Fruit fly (Drosophila melanogaster) whole organism, embryonic: ENCODE results near the gene Cat.

Experiments used
- Aef1 ChIP-seq: fragments of 200-800 bp; sonication (Bioruptor generic); IDR thresholded peaks from 3 replicates; pipeline ENCODE4 v1.3.6; 2022; ENCODE audit warnings: missing biosample characterization, missing genetic modification characterization
- Atf3 ChIP-seq: fragments of 200-800 bp; sonication (Bioruptor generic); optimal IDR thresholded peaks from 3 replicates; lab custom pipeline; 2016; ENCODE audit warnings: missing biosample characterization, missing genetic modification characterization
- CG10267 ChIP-seq: fragments of 200-800 bp; sonication (Bioruptor generic); optimal IDR thresholded peaks from 2 replicates; lab custom pipeline; 2018; ENCODE audit warnings: missing biosample characterization, mild to moderate bottlenecking, missing genetic modification characterization, moderate library complexity
- CG11504 ChIP-seq: fragments of 200-800 bp; sonication (Bioruptor generic); optimal IDR thresholded peaks from 3 replicates; lab custom pipeline; 2019; ENCODE audit warnings: missing biosample characterization, mild to moderate bottlenecking, missing genetic modification characterization, moderate library complexity
- CG11560 ChIP-seq: fragments of 200-800 bp; sonication (Bioruptor generic); IDR thresholded peaks from 3 replicates; pipeline ENCODE4 v1.3.6; 2022; ENCODE audit warnings: missing biosample characterization, missing genetic modification characterization
- CG12391 ChIP-seq: fragments of 200-800 bp; sonication (Bioruptor generic); optimal IDR thresholded peaks from 3 replicates; lab custom pipeline; 2018; ENCODE audit warnings: missing biosample characterization, mild to moderate bottlenecking, missing genetic modification characterization, moderate library complexity
- CG13424 ChIP-seq: fragments of 200-800 bp; sonication (Bioruptor generic); optimal IDR thresholded peaks from 2 replicates; lab custom pipeline; 2019; ENCODE audit warnings: missing biosample characterization, mild to moderate bottlenecking, missing genetic modification characterization, moderate library complexity
- CG14667 ChIP-seq: fragments of 200-800 bp; sonication (Bioruptor generic); IDR thresholded peaks from 2 replicates; pipeline ENCODE4 v1.3.6; 2022; ENCODE audit warnings: missing biosample characterization, missing genetic modification characterization
- CG16863 ChIP-seq: fragments of 200-800 bp; sonication (Bioruptor generic); optimal IDR thresholded peaks from 3 replicates; lab custom pipeline; 2016; ENCODE audit warnings: missing biosample characterization, missing genetic modification characterization
- CG18262 ChIP-seq: fragments of 200-800 bp; optimal IDR thresholded peaks from 3 replicates; lab custom pipeline; 2019; ENCODE audit warnings: missing biosample characterization, mild to moderate bottlenecking, missing genetic modification characterization, moderate library complexity
- CG30403 ChIP-seq: fragments of 200-800 bp; sonication (Bioruptor generic); optimal IDR thresholded peaks from 3 replicates; lab custom pipeline; 2016; ENCODE audit warnings: missing biosample characterization, missing genetic modification characterization
- CG31441 ChIP-seq: fragments of 200-800 bp; sonication (Bioruptor generic); IDR thresholded peaks from 2 replicates; pipeline ENCODE4 v1.3.6; 2022; ENCODE audit warnings: missing biosample characterization, missing genetic modification characterization
- CG3163 ChIP-seq: fragments of 200-800 bp; sonication (Bioruptor generic); optimal IDR thresholded peaks from 3 replicates; lab custom pipeline; 2016; ENCODE audit warnings: missing biosample characterization, missing genetic modification characterization
- CG3407 ChIP-seq: fragments of 200-800 bp; sonication (Bioruptor generic); optimal IDR thresholded peaks from 2 replicates; lab custom pipeline; 2018; ENCODE audit warnings: missing biosample characterization, mild to moderate bottlenecking, missing genetic modification characterization
- CG34224 ChIP-seq: fragments of 200-800 bp; sonication (Bioruptor generic); IDR thresholded peaks from 3 replicates; pipeline ENCODE4 v1.3.6; 2022; ENCODE audit warnings: missing biosample characterization, missing genetic modification characterization; ENCODE audit not compliant: partially characterized antibody
- CG4404 ChIP-seq: fragments of 200-800 bp; sonication (Bioruptor generic); IDR thresholded peaks from 2 replicates; pipeline ENCODE4 v1.3.6; 2022; ENCODE audit warnings: missing biosample characterization, missing genetic modification characterization
- CG4424 ChIP-seq: fragments of 200-800 bp; sonication (Bioruptor generic); optimal IDR thresholded peaks from 3 replicates; lab custom pipeline; 2016; ENCODE audit warnings: missing biosample characterization, missing genetic modification characterization
- CG4617 ChIP-seq: fragments of 200-800 bp; sonication (Bioruptor generic); optimal IDR thresholded peaks from 3 replicates; lab custom pipeline; 2016; ENCODE audit warnings: missing biosample characterization, missing genetic modification characterization, borderline replicate concordance
- CG6254 ChIP-seq: fragments of 200-800 bp; sonication (Bioruptor generic); optimal IDR thresholded peaks from 3 replicates; lab custom pipeline; 2017; ENCODE audit warnings: mild to moderate bottlenecking, missing biosample characterization, missing genetic modification reagents, missing genetic modification characterization
- CG6272 ChIP-seq: fragments of 200-800 bp; sonication (Bioruptor generic); IDR thresholded peaks from 2 replicates; pipeline ENCODE4 v1.3.6; 2022; ENCODE audit warnings: missing biosample characterization, missing genetic modification characterization
- CG6689 ChIP-seq: fragments of 200-800 bp; sonication (Bioruptor generic); IDR thresholded peaks from 2 replicates; pipeline ENCODE4 v1.3.6; 2022; ENCODE audit warnings: missing biosample characterization, missing genetic modification characterization
- CG7556 ChIP-seq: fragments of 200-800 bp; sonication (Bioruptor generic); optimal IDR thresholded peaks from 2 replicates; lab custom pipeline; 2017; ENCODE audit warnings: missing biosample characterization, mild to moderate bottlenecking, missing genetic modification characterization
- CG8924 ChIP-seq: fragments of 200-800 bp; optimal IDR thresholded peaks from 3 replicates; lab custom pipeline; 2019; ENCODE audit warnings: missing biosample characterization, mild to moderate bottlenecking, missing genetic modification characterization, moderate library complexity
- CG8944 ChIP-seq: fragments of 200-800 bp; sonication (Bioruptor generic); optimal IDR thresholded peaks from 3 replicates; lab custom pipeline; 2016; ENCODE audit warnings: missing biosample characterization, missing genetic modification characterization
- CG9932 ChIP-seq: fragments of 200-800 bp; sonication (Bioruptor generic); IDR thresholded peaks from 2 replicates; pipeline ENCODE4 v1.3.6; 2022; ENCODE audit warnings: missing biosample characterization, missing genetic modification characterization
- CkIIα-i1 ChIP-seq: fragments of 200-800 bp; sonication (Bioruptor generic); IDR thresholded peaks from 2 replicates; pipeline ENCODE4 v1.3.6; 2022; ENCODE audit warnings: missing biosample characterization, missing genetic modification characterization
- D ChIP-seq, 2 experiments: fragments of 200-800 bp in 1 of 2; fragments of >200 bp in 1 of 2; sonication (Bioruptor generic) in 1 of 2; optimal IDR thresholded peaks; 2 replicates in 1 of 2; 3 replicates in 1 of 2; lab custom pipeline; 2017; ENCODE audit warnings: mild to moderate bottlenecking in 1 of 2, missing biosample characterization in 1 of 2, missing genetic modification characterization in 1 of 2, missing genetic modification reagents in 1 of 2
- Eip74EF ChIP-seq, 2 experiments: fragments of 200-800 bp in 1 of 2; fragments of >200 bp in 1 of 2; sonication (Bioruptor generic) in 1 of 2; optimal IDR thresholded peaks; 2 replicates each; lab custom pipeline; 2017 to 2019; ENCODE audit warnings: missing biosample characterization in 2 of 2, missing genetic modification characterization in 2 of 2, mild to moderate bottlenecking in 1 of 2, moderate library complexity in 1 of 2
- Hand ChIP-seq: fragments of 200-800 bp; sonication (Bioruptor generic); optimal IDR thresholded peaks from 2 replicates; lab custom pipeline; 2017; ENCODE audit warnings: mild to moderate bottlenecking, missing biosample characterization, missing genetic modification reagents, missing genetic modification characterization
- Hr3 ChIP-seq: fragments of 200-800 bp; sonication (Bioruptor generic); optimal IDR thresholded peaks from 3 replicates; lab custom pipeline; 2016; ENCODE audit warnings: missing biosample characterization, missing genetic modification characterization
- MBD-R2 ChIP-seq: fragments of 200-800 bp; sonication (Bioruptor generic); IDR thresholded peaks from 2 replicates; pipeline ENCODE4 v1.3.6; 2022; ENCODE audit warnings: missing biosample characterization, missing genetic modification characterization
- Pdp1 ChIP-seq, 2 experiments: fragments of 200-800 bp; sonication (Bioruptor generic); optimal IDR thresholded peaks; 3 replicates each; lab custom pipeline; 2016; ENCODE audit warnings: missing biosample characterization in 2 of 2, missing genetic modification characterization in 2 of 2, mild to moderate bottlenecking in 1 of 2, moderate library complexity in 1 of 2
- Trl ChIP-seq, 3 experiments: fragments of >200 bp in 2 of 3; fragments of 200-800 bp in 1 of 3; sonication (Bioruptor generic) in 1 of 3; optimal IDR thresholded peaks; 2 replicates in 1 of 3; 3 replicates in 2 of 3; lab custom pipeline; 2016 to 2017; ENCODE audit warnings: missing biosample characterization in 1 of 3, missing genetic modification characterization in 1 of 3
- ap ChIP-seq: fragments of 200-800 bp; sonication (Bioruptor generic); IDR thresholded peaks from 2 replicates; pipeline ENCODE4 v1.3.6; 2022; ENCODE audit warnings: missing biosample characterization, missing genetic modification characterization
- az2 ChIP-seq: fragments of 200-800 bp; sonication (Bioruptor generic); optimal IDR thresholded peaks from 3 replicates; lab custom pipeline; 2016; ENCODE audit warnings: missing biosample characterization, missing genetic modification characterization
- bowl ChIP-seq: fragments of 200-800 bp; sonication (Bioruptor generic); IDR thresholded peaks from 2 replicates; pipeline ENCODE4 v1.3.6; 2022; ENCODE audit warnings: missing biosample characterization, missing genetic modification characterization
- fd102C ChIP-seq: fragments of 200-800 bp; sonication (Bioruptor generic); optimal IDR thresholded peaks from 2 replicates; lab custom pipeline; 2018; ENCODE audit warnings: missing biosample characterization, mild to moderate bottlenecking, missing genetic modification characterization, moderate library complexity
- fd96Cb ChIP-seq: fragments of 200-800 bp; sonication (Bioruptor generic); optimal IDR thresholded peaks from 2 replicates; lab custom pipeline; 2018; ENCODE audit warnings: missing biosample characterization, mild to moderate bottlenecking, missing genetic modification characterization, moderate library complexity
- gce ChIP-seq: fragments of 200-800 bp; sonication (Bioruptor generic); IDR thresholded peaks from 3 replicates; pipeline ENCODE4 v1.3.6; 2022; ENCODE audit warnings: missing biosample characterization, missing genetic modification characterization
- grau ChIP-seq: fragments of 200-800 bp; optimal IDR thresholded peaks from 3 replicates; lab custom pipeline; 2019; ENCODE audit warnings: missing biosample characterization, mild to moderate bottlenecking, missing genetic modification characterization, moderate library complexity
- ken ChIP-seq: fragments of 200-800 bp; sonication (Bioruptor generic); IDR thresholded peaks from 3 replicates; pipeline ENCODE4 v1.3.6; 2022; ENCODE audit warnings: missing biosample characterization, missing genetic modification characterization
- nau ChIP-seq: fragments of 200-800 bp; sonication (Bioruptor generic); optimal IDR thresholded peaks from 3 replicates; lab custom pipeline; 2017; ENCODE audit warnings: missing biosample characterization, mild to moderate bottlenecking, missing genetic modification characterization, missing genetic modification reagents
- nmo ChIP-seq: fragments of 200-800 bp; sonication (Bioruptor generic); optimal IDR thresholded peaks from 2 replicates; lab custom pipeline; 2018; ENCODE audit warnings: missing biosample characterization, mild to moderate bottlenecking, missing genetic modification characterization, moderate library complexity
- org-1 ChIP-seq: fragments of 200-800 bp; sonication (Bioruptor generic); optimal IDR thresholded peaks from 2 replicates; lab custom pipeline; 2017; ENCODE audit warnings: missing biosample characterization, missing genetic modification characterization
- so ChIP-seq: fragments of 200-800 bp; sonication (Bioruptor generic); IDR thresholded peaks from 3 replicates; pipeline ENCODE4 v1.3.6; 2022; ENCODE audit warnings: missing biosample characterization, missing genetic modification characterization
- sug ChIP-seq: fragments of 200-800 bp; optimal IDR thresholded peaks from 2 replicates; lab custom pipeline; 2019; ENCODE audit warnings: missing biosample characterization, mild to moderate bottlenecking, missing genetic modification characterization, moderate library complexity
- vvl ChIP-seq: fragments of 200-800 bp; sonication (Bioruptor generic); IDR thresholded peaks from 2 replicates; pipeline ENCODE4 v1.3.6; 2022; ENCODE audit warnings: missing biosample characterization, missing genetic modification characterization
- zf30C ChIP-seq: fragments of 200-800 bp; sonication (Bioruptor generic); optimal IDR thresholded peaks from 3 replicates; lab custom pipeline; 2018; ENCODE audit warnings: missing biosample characterization, mild to moderate bottlenecking, missing genetic modification characterization

Cat gene

dm6 chr3L:18795056-18795841 is 27.2 kb upstream of the Cat start (continued):
- TF ChIP-seq CG11560 = no peak
- TF ChIP-seq CG8944 (GFP tag; lab: Kevin White, UChicago) = no peak
- no peak for TF ChIP-seq fd102C
- no peak for TF ChIP-seq CG4404 (GFP tag; lab: Robert Waterston, UW)
- TF ChIP-seq nmo (GFP tag; lab: Kevin White, UChicago) = peak; percentile 47
- TF ChIP-seq CG30403 = peak; percentile 33
- no peak for TF ChIP-seq sug
- no peak for TF ChIP-seq CG14667 (GFP tag; lab: Robert Waterston, UW)
- TF ChIP-seq vvl = peak; percentile 21; the same call in 1 of the 2 replicates
- TF ChIP-seq CG18262 (tag; lab: Kevin White, UChicago) = peak; percentile 69
- peak in 1 of 2 experiments; percentile 2 for TF ChIP-seq Pdp1 (GFP tag; optimal IDR thresholded peaks at IDR 0.05; lab: Kevin White, UChicago)
- no peak for TF ChIP-seq CG3163
- TF ChIP-seq CG7556 = peak; percentile 61
- TF ChIP-seq CG9932 = no peak
- no peak for TF ChIP-seq gce (GFP tag; lab: Robert Waterston, UW)
- peak in 1 of 2 experiments; percentile 4 for TF ChIP-seq Trl (optimal IDR thresholded peaks at IDR 0.05; lab: Kevin White, UChicago)
- no peak for TF ChIP-seq Trl (GFP tag; optimal IDR thresholded peaks at IDR 0.05; lab: Kevin White, UChicago)
- TF ChIP-seq CkIIα-i1 (GFP tag; lab: Robert Waterston, UW) = no peak
- TF ChIP-seq CG6254 (GFP tag; lab: Kevin White, UChicago) = no peak
- TF ChIP-seq CG34224 (GFP tag; lab: Robert Waterston, UW) = no peak
- peak; percentile 45 for TF ChIP-seq fd96Cb (tag; lab: Kevin White, UChicago)
- TF ChIP-seq ken (GFP tag; lab: Robert Waterston, UW) = no peak
- TF ChIP-seq Aef1 (GFP tag; lab: Robert Waterston, UW) = 0 out of 3 replicates have a peak, but pooled peaks have one; percentile 12
- TF ChIP-seq D (optimal IDR thresholded peaks at IDR 0.05; lab: Kevin White, UChicago) = no peak
- TF ChIP-seq D (GFP tag; optimal IDR thresholded peaks at IDR 0.05; lab: Kevin White, UChicago) = peak; percentile 14
- TF ChIP-seq zf30C = peak; percentile 38
- TF ChIP-seq Hr3 = no peak
- TF ChIP-seq CG8924 (tag; lab: Kevin White, UChicago) = peak; percentile 36
- TF ChIP-seq CG4617 = no peak
- no peak for TF ChIP-seq CG6272
- TF ChIP-seq org-1 (GFP tag; lab: Kevin White, UChicago) = peak; percentile 30
- peak; percentile 79 for TF ChIP-seq CG11504
- peak; percentile 13; the same call in 1 of the 2 replicates for TF ChIP-seq CG6689 (GFP tag; lab: Robert Waterston, UW)
- TF ChIP-seq Eip74EF (GFP tag; optimal IDR thresholded peaks at IDR 0.05; lab: Kevin White, UChicago) = peak in 1 of 2 experiments; percentile 56
- peak; percentile 18 for TF ChIP-seq grau (tag; lab: Kevin White, UChicago)
- TF ChIP-seq ap (GFP tag; lab: Robert Waterston, UW) = no peak
- no peak for TF ChIP-seq MBD-R2 (GFP tag; lab: Robert Waterston, UW)
- no peak for TF ChIP-seq bowl (GFP tag; lab: Robert Waterston, UW)
- TF ChIP-seq az2 = peak; percentile 11
- TF ChIP-seq CG10267 (tag; lab: Kevin White, UChicago) = peak; percentile 21
- peak; percentile 50 for TF ChIP-seq CG13424 (tag; lab: Kevin White, UChicago)
- no peak for TF ChIP-seq Atf3 (GFP tag; lab: Kevin White, UChicago)
- peak; percentile 15 for TF ChIP-seq CG4424 (GFP tag; lab: Kevin White, UChicago)
- 0 out of 3 replicates have a peak, but pooled peaks have one; percentile 9 for TF ChIP-seq so (GFP tag; lab: Robert Waterston, UW)
- TF ChIP-seq CG3407 (GFP tag; lab: Kevin White, UChicago) = peak; percentile 10
- TF ChIP-seq CG12391 (tag; lab: Kevin White, UChicago) = peak; percentile 59
- no peak for TF ChIP-seq Hand (GFP tag; lab: Kevin White, UChicago)
- TF ChIP-seq CG31441 = peak; percentile 56
- TF ChIP-seq nau = peak; percentile 12
- TF ChIP-seq CG16863 = no peak
